Worm (Caenorhabditis elegans) whole organism, L1 larva: ENCODE results near the gene rft-2.

Experiments
- ceh-82 ChIP-seq, 3 experiments: fragments of 150-350 bp in 1 of 3; sonication (generic microtip) in 2 of 3; optimal IDR thresholded peaks; 2 replicates each; lab custom pipeline; 2014 to 2017; ENCODE audit warnings: missing biosample characterization in 3 of 3, missing genetic modification characterization in 3 of 3
- ces-1 ChIP-seq: fragments of 150-350 bp; optimal IDR thresholded peaks from 2 replicates; lab custom pipeline; 2014; ENCODE audit warnings: missing biosample characterization, missing genetic modification reagents, missing genetic modification characterization
- dpl-1 ChIP-seq, 3 experiments: fragments of 150-350 bp in 2 of 3; sonication (generic microtip) in 1 of 3; optimal IDR thresholded peaks; 2 replicates each; lab custom pipeline; 2014 to 2017; ENCODE audit warnings: missing biosample characterization in 3 of 3, missing genetic modification characterization in 3 of 3, missing genetic modification reagents in 3 of 3
- dsc-1 ChIP-seq: sonication (generic microtip); optimal IDR thresholded peaks from 2 replicates; lab custom pipeline; 2016; ENCODE audit warnings: mild to moderate bottlenecking, missing genetic modification characterization, missing compliant biosample characterization
- fkh-8 ChIP-seq: sonication (generic microtip); optimal IDR thresholded peaks from 2 replicates; lab custom pipeline; 2016; ENCODE audit warnings: mild to moderate bottlenecking, missing genetic modification characterization, missing compliant biosample characterization
- mep-1 ChIP-seq: fragments of 150-350 bp; optimal IDR thresholded peaks from 2 replicates; lab custom pipeline; 2014; ENCODE audit warnings: missing biosample characterization, missing genetic modification characterization
- nhr-84 ChIP-seq: sonication (generic microtip); optimal IDR thresholded peaks from 2 replicates; lab custom pipeline; 2017; ENCODE audit warnings: missing biosample characterization, missing genetic modification characterization
- nhr-90 ChIP-seq: sonication (generic microtip); optimal IDR thresholded peaks from 2 replicates; lab custom pipeline; 2016; ENCODE audit warnings: mild to moderate bottlenecking, missing genetic modification characterization, missing compliant biosample characterization; ENCODE audit not compliant: poor library complexity
- pqm-1 ChIP-seq: sonication (generic microtip); optimal IDR thresholded peaks from 3 replicates; lab custom pipeline; 2017; ENCODE audit warnings: missing biosample characterization, missing genetic modification characterization
- vab-15 ChIP-seq: sonication (generic microtip); optimal IDR thresholded peaks from 2 replicates; lab custom pipeline; 2017; ENCODE audit warnings: missing genotype, mild to moderate bottlenecking, missing genetic modification characterization, missing compliant biosample characterization

- TF ChIP-seq nhr-90 (tag; lab: Kevin White, UChicago) (no peak), ceh-82 (tag; optimal IDR thresholded peaks at IDR 0.05; lab: Kevin White, UChicago) (no peak), dpl-1 (GFP tag; optimal IDR thresholded peaks at IDR 0.05; lab: Kevin White, UChicago) (no peak), pqm-1 (no peak), nhr-84 (tag; lab: Kevin White, UChicago) (no peak), ces-1 (GFP tag; lab: Kevin White, UChicago) (no peak), mep-1 (tag; lab: Kevin White, UChicago) (no peak), vab-15 (tag; lab: Kevin White, UChicago) (no peak), dsc-1 (tag; lab: Kevin White, UChicago) (no peak), fkh-8 (no peak)
Observed at ce11 chrV:4407519-4407918, 42.8 kb downstream of the rft-2 start, which contains the start of gene nhr-118.
